Fruit fly (Drosophila melanogaster) whole organism, embryonic: ENCODE data around the gene CG42500.

ENCODE experiments used
- ATbp ChIP-seq: fragments of 200-800 bp; sonication (Bioruptor generic); optimal IDR thresholded peaks from 2 replicates; lab custom pipeline; 2017; ENCODE audit warnings: missing biosample characterization, mild to moderate bottlenecking, missing genetic modification characterization, missing genetic modification reagents
- BtbVII ChIP-seq: fragments of 200-800 bp; sonication (Bioruptor generic); optimal IDR thresholded peaks from 3 replicates; lab custom pipeline; 2017; ENCODE audit warnings: missing biosample characterization, mild to moderate bottlenecking, missing genetic modification characterization
- CG1024 ChIP-seq: fragments of 200-800 bp; sonication (Bioruptor generic); IDR thresholded peaks from 2 replicates; pipeline ENCODE4 v1.3.6; 2022; ENCODE audit warnings: missing biosample characterization, missing genetic modification characterization
- CG10654 ChIP-seq: fragments of 200-800 bp; sonication (Bioruptor generic); optimal IDR thresholded peaks from 2 replicates; lab custom pipeline; 2016; ENCODE audit warnings: missing biosample characterization, missing genetic modification characterization
- CG13894 ChIP-seq: fragments of 200-800 bp; sonication (Bioruptor generic); optimal IDR thresholded peaks from 3 replicates; lab custom pipeline; 2018; ENCODE audit warnings: missing biosample characterization, mild to moderate bottlenecking, missing genetic modification characterization, moderate library complexity
- CG1529 ChIP-seq: fragments of 200-800 bp; sonication (Bioruptor generic); optimal IDR thresholded peaks from 3 replicates; lab custom pipeline; 2018; ENCODE audit warnings: missing biosample characterization, missing genetic modification characterization
- CG15479 ChIP-seq: fragments of 200-800 bp; sonication (Bioruptor generic); optimal IDR thresholded peaks from 3 replicates; lab custom pipeline; 2019; ENCODE audit warnings: missing biosample characterization, mild to moderate bottlenecking, missing genetic modification characterization, moderate library complexity
- CG1602 ChIP-seq: fragments of 200-800 bp; sonication (Bioruptor generic); optimal IDR thresholded peaks from 3 replicates; lab custom pipeline; 2016; ENCODE audit warnings: missing biosample characterization, missing genetic modification characterization
- CG17568 ChIP-seq: fragments of 200-800 bp; sonication (Bioruptor generic); optimal IDR thresholded peaks from 2 replicates; lab custom pipeline; 2018; ENCODE audit warnings: missing biosample characterization, mild to moderate bottlenecking, missing genetic modification characterization, moderate library complexity
- CG18764 ChIP-seq: fragments of 200-800 bp; sonication (Bioruptor generic); optimal IDR thresholded peaks from 3 replicates; lab custom pipeline; 2016; ENCODE audit warnings: missing biosample characterization, missing genetic modification characterization
- CG2199 ChIP-seq: fragments of 200-800 bp; sonication (Bioruptor generic); IDR thresholded peaks from 3 replicates; pipeline ENCODE4 v1.3.6; 2022; ENCODE audit warnings: missing biosample characterization, missing genetic modification characterization
- CG32767 ChIP-seq: fragments of 200-800 bp; sonication (Bioruptor generic); IDR thresholded peaks from 2 replicates; pipeline ENCODE4 v1.3.6; 2022; ENCODE audit warnings: missing biosample characterization, missing genetic modification characterization
- CG4360 ChIP-seq: fragments of 200-800 bp; sonication (Bioruptor generic); IDR thresholded peaks from 2 replicates; pipeline ENCODE4 v1.3.6; 2022; ENCODE audit warnings: missing biosample characterization, missing genetic modification characterization
- CG4707 ChIP-seq: fragments of 200-800 bp; sonication (Bioruptor generic); optimal IDR thresholded peaks from 2 replicates; lab custom pipeline; 2018; ENCODE audit warnings: missing biosample characterization, mild to moderate bottlenecking, missing genetic modification characterization, moderate library complexity
- CG6175 ChIP-seq: fragments of 200-800 bp; sonication (Bioruptor generic); IDR thresholded peaks from 3 replicates; pipeline ENCODE4 v1.3.6; 2022; ENCODE audit warnings: missing biosample characterization, missing genetic modification characterization
- CG6683 ChIP-seq: fragments of 200-800 bp; sonication (Bioruptor generic); optimal IDR thresholded peaks from 2 replicates; lab custom pipeline; 2017; ENCODE audit warnings: missing biosample characterization, mild to moderate bottlenecking, missing genetic modification characterization, missing genetic modification reagents
- CG7745 ChIP-seq: fragments of 200-800 bp; sonication (Bioruptor generic); optimal IDR thresholded peaks from 2 replicates; lab custom pipeline; 2018; ENCODE audit warnings: missing biosample characterization, mild to moderate bottlenecking, missing genetic modification characterization, moderate library complexity
- CG7839 ChIP-seq: fragments of 200-800 bp; sonication (Bioruptor generic); optimal IDR thresholded peaks from 3 replicates; lab custom pipeline; 2018; ENCODE audit warnings: missing biosample characterization, mild to moderate bottlenecking, missing genetic modification characterization, moderate library complexity
- CG9876 ChIP-seq: fragments of 200-800 bp; sonication (Bioruptor generic); optimal IDR thresholded peaks from 2 replicates; lab custom pipeline; 2016; ENCODE audit warnings: missing biosample characterization, missing genetic modification characterization
- CkIIα-i1 ChIP-seq: fragments of 200-800 bp; sonication (Bioruptor generic); IDR thresholded peaks from 2 replicates; pipeline ENCODE4 v1.3.6; 2022; ENCODE audit warnings: missing biosample characterization, missing genetic modification characterization
- CoRest ChIP-seq: fragments of 200-800 bp; sonication (Bioruptor generic); optimal IDR thresholded peaks from 3 replicates; lab custom pipeline; 2018; ENCODE audit warnings: missing biosample characterization, mild to moderate bottlenecking, missing genetic modification characterization, moderate library complexity
- Dll ChIP-seq: fragments of 200-800 bp; sonication (Bioruptor generic); IDR thresholded peaks from 4 replicates; pipeline ENCODE4 v1.3.6; 2022; ENCODE audit warnings: missing biosample characterization, missing genetic modification characterization; ENCODE audit not compliant: partially characterized antibody
- Doc2 ChIP-seq: fragments of 200-800 bp; sonication (Bioruptor generic); IDR thresholded peaks from 2 replicates; pipeline ENCODE4 v1.3.6; 2022; ENCODE audit warnings: missing biosample characterization, missing genetic modification characterization
- Doc3 ChIP-seq: fragments of 200-800 bp; sonication (Bioruptor generic); IDR thresholded peaks from 3 replicates; pipeline ENCODE4 v1.3.6; 2022; ENCODE audit warnings: missing biosample characterization, missing genetic modification characterization; ENCODE audit not compliant: partially characterized antibody
- Dp ChIP-seq: fragments of 200-800 bp; sonication (Bioruptor generic); optimal IDR thresholded peaks from 2 replicates; lab custom pipeline; 2018; ENCODE audit warnings: missing biosample characterization, mild to moderate bottlenecking, missing genetic modification characterization, moderate library complexity
- HmgD ChIP-seq: fragments of 200-800 bp; sonication (Bioruptor generic); optimal IDR thresholded peaks from 3 replicates; lab custom pipeline; 2016; ENCODE audit warnings: missing biosample characterization, missing genetic modification characterization
- Hmr ChIP-seq: fragments of 200-800 bp; sonication (Bioruptor generic); optimal IDR thresholded peaks from 3 replicates; lab custom pipeline; 2017; ENCODE audit warnings: mild to moderate bottlenecking, missing biosample characterization, missing genetic modification reagents, missing genetic modification characterization
- Lpt ChIP-seq: fragments of >200 bp; optimal IDR thresholded peaks from 2 replicates; lab custom pipeline; 2018; ENCODE audit warnings: missing biosample characterization, missing genetic modification characterization
- MESR4 ChIP-seq: fragments of 200-800 bp; sonication (Bioruptor generic); optimal IDR thresholded peaks from 2 replicates; lab custom pipeline; 2018; ENCODE audit warnings: missing biosample characterization, mild to moderate bottlenecking, missing genetic modification characterization, moderate library complexity
- MTF-1 ChIP-seq: fragments of 200-800 bp; sonication (Bioruptor generic); optimal IDR thresholded peaks from 2 replicates; lab custom pipeline; 2018; ENCODE audit warnings: missing biosample characterization, mild to moderate bottlenecking, missing genetic modification characterization, borderline replicate concordance
- Mad ChIP-seq: fragments of 200-800 bp; sonication (Bioruptor generic); optimal IDR thresholded peaks from 2 replicates; lab custom pipeline; 2016; ENCODE audit warnings: missing biosample characterization, missing genetic modification characterization
- NfI ChIP-seq: fragments of 200-800 bp; sonication (Bioruptor generic); optimal IDR thresholded peaks from 3 replicates; lab custom pipeline; 2018; ENCODE audit warnings: missing biosample characterization, mild to moderate bottlenecking, missing genetic modification characterization, moderate library complexity
- YL-1 ChIP-seq: fragments of 200-800 bp; sonication (Bioruptor generic); optimal IDR thresholded peaks from 3 replicates; lab custom pipeline; 2017; ENCODE audit warnings: missing biosample characterization, mild to moderate bottlenecking, missing genetic modification characterization
- chinmo ChIP-seq: fragments of 200-800 bp; sonication (Bioruptor generic); IDR thresholded peaks from 4 replicates; pipeline ENCODE4 v1.3.6; 2022; ENCODE audit warnings: missing biosample characterization, missing genetic modification characterization; ENCODE audit not compliant: partially characterized antibody
- ci ChIP-seq: fragments of 200-800 bp; sonication (Bioruptor generic); IDR thresholded peaks from 3 replicates; pipeline ENCODE4 v1.3.6; 2022; ENCODE audit warnings: missing biosample characterization, missing genetic modification characterization
- crc ChIP-seq: fragments of 200-800 bp; sonication (Bioruptor generic); optimal IDR thresholded peaks from 2 replicates; lab custom pipeline; 2016; ENCODE audit warnings: missing biosample characterization, missing genetic modification characterization
- crp ChIP-seq, 2 experiments: fragments of 200-800 bp; sonication (Bioruptor generic); optimal IDR thresholded peaks; 2 replicates in 1 of 2; 3 replicates in 1 of 2; lab custom pipeline; 2017; ENCODE audit warnings: missing biosample characterization in 2 of 2, missing genetic modification characterization in 2 of 2, mild to moderate bottlenecking in 1 of 2, moderate library complexity in 1 of 2
- dm ChIP-seq: fragments of 200-800 bp; sonication (Bioruptor generic); optimal IDR thresholded peaks from 3 replicates; lab custom pipeline; 2016; ENCODE audit warnings: missing biosample characterization, missing genetic modification characterization
- fd64A ChIP-seq: fragments of 200-800 bp; sonication (Bioruptor generic); optimal IDR thresholded peaks from 3 replicates; lab custom pipeline; 2018; ENCODE audit warnings: missing biosample characterization, mild to moderate bottlenecking, missing genetic modification characterization
- kay ChIP-seq: fragments of 200-800 bp; sonication (Bioruptor generic); optimal IDR thresholded peaks from 2 replicates; lab custom pipeline; 2016; ENCODE audit warnings: missing biosample characterization, missing genetic modification characterization
- knrl ChIP-seq: fragments of 200-800 bp; sonication (Bioruptor generic); IDR thresholded peaks from 3 replicates; pipeline ENCODE4 v1.3.6; 2022; ENCODE audit warnings: missing biosample characterization, missing genetic modification characterization; ENCODE audit not compliant: partially characterized antibody
- mam ChIP-seq: fragments of 200-800 bp; sonication (Bioruptor generic); optimal IDR thresholded peaks from 3 replicates; lab custom pipeline; 2016; ENCODE audit warnings: missing biosample characterization, missing genetic modification characterization
- mirr ChIP-seq: fragments of 200-800 bp; sonication (Bioruptor generic); optimal IDR thresholded peaks from 3 replicates; lab custom pipeline; 2018; ENCODE audit warnings: missing biosample characterization, mild to moderate bottlenecking, missing genetic modification characterization
- onecut ChIP-seq: fragments of 200-800 bp; sonication (Bioruptor generic); IDR thresholded peaks from 2 replicates; pipeline ENCODE4 v1.3.6; 2022; ENCODE audit warnings: missing biosample characterization, missing genetic modification characterization
- sens-2 ChIP-seq: fragments of 200-800 bp; sonication (Bioruptor generic); IDR thresholded peaks from 2 replicates; pipeline ENCODE4 v1.3.6; 2022; ENCODE audit warnings: missing biosample characterization, missing genetic modification characterization
- slbo ChIP-seq: fragments of 200-800 bp; sonication (Bioruptor generic); IDR thresholded peaks from 2 replicates; pipeline ENCODE4 v1.3.6; 2022; ENCODE audit warnings: missing biosample characterization, missing genetic modification characterization
- tx ChIP-seq: fragments of 200-800 bp; sonication (Bioruptor generic); optimal IDR thresholded peaks from 2 replicates; lab custom pipeline; 2016; ENCODE audit warnings: missing biosample characterization, missing genetic modification characterization

CG42500 gene

DNA sequence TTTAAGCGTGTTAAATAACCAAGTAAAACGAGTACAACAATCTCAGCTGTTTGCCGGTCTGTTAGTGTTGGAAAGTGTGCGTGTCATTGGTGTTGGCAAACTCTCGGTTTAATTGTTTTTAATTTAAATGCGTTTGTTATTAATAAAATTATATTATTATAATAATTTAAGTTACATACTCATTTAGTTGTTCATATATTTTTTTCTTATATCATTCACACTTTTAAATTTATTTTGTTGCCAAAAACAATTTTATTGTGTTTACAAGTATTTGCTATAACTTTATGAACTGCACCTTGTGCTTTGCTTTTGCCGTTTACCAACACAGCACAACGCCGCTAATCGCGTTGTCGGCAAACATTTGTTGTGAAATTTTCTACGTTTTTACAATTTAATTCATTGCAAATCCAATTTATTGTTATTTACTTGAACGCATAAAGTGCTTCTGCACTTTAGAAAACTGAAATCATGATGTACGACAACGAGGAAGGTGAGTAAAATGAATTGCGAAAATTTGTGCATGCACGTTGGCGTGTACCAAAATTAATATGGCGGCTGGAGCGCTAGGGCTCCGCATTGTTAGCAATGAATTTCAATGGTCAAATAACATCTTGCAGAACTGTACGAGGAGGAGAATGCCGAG lies 26.9 kb downstream of the CG42500 start, which contains the start of the genes 140up and Polr2B (continued):
- TF ChIP-seq CkIIα-i1 (GFP tag; lab: Robert Waterston, UW) (peak; percentile 57; the same call in 1 of the 2 replicates), CG17568 (GFP tag; lab: Kevin White, UChicago) (peak; percentile 57), mam (GFP tag; lab: Kevin White, UChicago) (peak; percentile 92), CG2199 (GFP tag; lab: Robert Waterston, UW) (no peak), dm (GFP tag; lab: Kevin White, UChicago) (peak; percentile 18), chinmo (GFP tag; lab: Robert Waterston, UW) (no peak), MESR4 (GFP tag; lab: Kevin White, UChicago) (peak; percentile 91), NfI (GFP tag; lab: Kevin White, UChicago) (peak; percentile 93), knrl (no peak; the same call in 2 of the 3 replicates), CG1024 (GFP tag; lab: Robert Waterston, UW) (peak; percentile 80; the same call in 1 of the 2 replicates)

DNA sequence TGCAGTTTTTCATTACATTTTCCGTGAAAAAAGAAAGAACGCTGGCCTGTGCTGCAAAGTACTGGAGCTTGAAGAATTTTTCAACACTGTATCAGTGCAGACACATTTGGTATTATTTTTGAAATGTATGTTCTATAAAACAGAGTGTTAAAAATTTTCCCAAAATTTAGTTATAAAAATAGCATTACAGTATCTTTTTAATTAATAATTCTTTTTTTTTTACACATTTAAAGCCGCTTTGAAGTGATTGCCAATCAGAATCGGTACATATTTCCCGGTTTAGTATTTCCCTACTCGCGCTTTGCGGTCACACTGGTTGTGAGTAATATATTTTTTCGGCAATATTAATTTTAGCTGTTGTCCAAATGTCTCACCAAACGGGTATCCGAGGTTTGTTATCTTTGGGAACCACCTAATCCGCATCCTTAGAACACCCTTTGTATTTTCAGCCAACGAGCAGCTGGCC lies 30.1 kb downstream of the CG42500 start, which contains the start of the genes Abi and twf:
Gene Abi, minus strand, starts transcription at position 74 of the 466 bp plus-strand sequence.
Gene twf, plus strand, starts transcription at position 308 of the 466 bp plus-strand sequence.
- TF ChIP-seq CG15479 (GFP tag; lab: Kevin White, UChicago) (no peak), mirr (no peak), Dll (0 out of 4 replicates have a peak, but pooled peaks have one; percentile 21), tx (GFP tag; lab: Kevin White, UChicago) (peak; percentile 60), CG10654 (GFP tag; lab: Kevin White, UChicago) (peak; percentile 74), Lpt (GFP tag; lab: Kevin White, UChicago) (no peak), Doc2 (GFP tag; lab: Robert Waterston, UW) (no peak), CG4707 (no peak), ATbp (GFP tag; lab: Kevin White, UChicago) (no peak), CG18764 (GFP tag; lab: Kevin White, UChicago) (peak; percentile 51), onecut (no peak), CG1529 (GFP tag; lab: Kevin White, UChicago) (peak; percentile 4), BtbVII (GFP tag; lab: Kevin White, UChicago) (peak; percentile 6), sens-2 (GFP tag; lab: Robert Waterston, UW) (no peak), YL-1 (peak; percentile 90), fd64A (GFP tag; lab: Kevin White, UChicago) (no peak), Doc3 (GFP tag; lab: Robert Waterston, UW) (no peak), HmgD (GFP tag; lab: Kevin White, UChicago) (no peak), CG1602 (GFP tag; lab: Kevin White, UChicago) (peak; percentile 80), crc (no peak), CG32767 (GFP tag; lab: Robert Waterston, UW) (no peak), CG6683 (peak; percentile 22), CG13894 (tag; lab: Kevin White, UChicago) (peak; percentile 54), CG4360 (GFP tag; lab: Robert Waterston, UW) (no peak), CG7745 (tag; lab: Kevin White, UChicago) (no peak), MTF-1 (GFP tag; lab: Kevin White, UChicago) (no peak), Mad (GFP tag; lab: Kevin White, UChicago) (peak; percentile 58), ci (no peak; the same call in 2 of the 3 replicates), CG6175 (0 out of 3 replicates have a peak, but pooled peaks have one; percentile 16), crp (GFP tag; optimal IDR thresholded peaks at IDR 0.05; lab: Kevin White, UChicago) (peak in 1 of 2 experiments; percentile 56), CG9876 (no peak), Hmr (peak; percentile 67), CG7839 (tag; lab: Kevin White, UChicago) (peak; percentile 62), Dp (GFP tag; lab: Kevin White, UChicago) (peak; percentile 15), CoRest (tag; lab: Kevin White, UChicago) (peak; percentile 77), slbo (GFP tag; lab: Robert Waterston, UW) (peak; percentile 80), kay (GFP tag; lab: Kevin White, UChicago) (peak; percentile 85)
